Fruit fly (Drosophila melanogaster): Measurements from ENCODE around the gene Dysb.

The Dysb gene

DNA sequence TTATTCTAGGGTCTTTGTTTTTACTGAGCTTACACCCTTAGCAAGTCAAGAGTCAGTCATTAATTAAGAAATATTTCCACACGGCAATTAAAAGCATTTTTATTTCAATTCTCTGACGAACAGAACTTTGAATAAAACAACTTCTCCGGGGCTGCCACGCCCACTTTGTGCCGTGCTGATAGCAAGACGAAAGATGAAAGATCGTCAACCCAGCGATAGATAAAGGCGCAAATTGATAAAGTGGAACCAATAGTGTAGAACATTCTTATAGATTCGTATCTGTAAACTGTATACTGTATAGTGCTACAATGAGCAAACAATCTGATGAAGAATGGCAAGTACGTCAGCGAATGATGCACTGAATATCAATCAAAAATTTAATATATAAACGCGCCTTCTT, 32.6 kb upstream of the Dysb start:
- no peak for TF ChIP-seq CG17801 (GFP tag; optimal IDR thresholded peaks at IDR 0.05; ENCODE audit: partially characterized antibody)

DNA sequence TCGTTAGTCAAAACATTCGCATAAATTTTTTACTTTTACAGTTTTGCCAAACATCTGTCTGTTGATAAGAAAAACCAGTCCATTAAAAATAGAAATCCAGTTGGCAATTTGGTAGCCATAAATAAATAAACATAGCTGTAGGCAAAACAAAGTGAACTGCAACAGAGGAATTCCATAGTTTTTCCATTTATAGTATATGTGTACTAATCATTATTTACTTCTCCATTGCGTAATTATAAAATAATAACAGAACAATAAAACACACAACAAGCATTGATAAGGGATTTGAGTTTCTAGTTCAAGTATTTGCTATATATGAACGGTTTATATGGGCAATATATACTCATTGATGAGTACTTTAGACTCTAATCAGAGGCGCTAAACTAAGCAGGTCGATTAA, 30.9 kb upstream of the Dysb start:
- TF ChIP-seq CG17801 (GFP tag; optimal IDR thresholded peaks at IDR 0.05; ENCODE audit: partially characterized antibody), result no peak

DNA sequence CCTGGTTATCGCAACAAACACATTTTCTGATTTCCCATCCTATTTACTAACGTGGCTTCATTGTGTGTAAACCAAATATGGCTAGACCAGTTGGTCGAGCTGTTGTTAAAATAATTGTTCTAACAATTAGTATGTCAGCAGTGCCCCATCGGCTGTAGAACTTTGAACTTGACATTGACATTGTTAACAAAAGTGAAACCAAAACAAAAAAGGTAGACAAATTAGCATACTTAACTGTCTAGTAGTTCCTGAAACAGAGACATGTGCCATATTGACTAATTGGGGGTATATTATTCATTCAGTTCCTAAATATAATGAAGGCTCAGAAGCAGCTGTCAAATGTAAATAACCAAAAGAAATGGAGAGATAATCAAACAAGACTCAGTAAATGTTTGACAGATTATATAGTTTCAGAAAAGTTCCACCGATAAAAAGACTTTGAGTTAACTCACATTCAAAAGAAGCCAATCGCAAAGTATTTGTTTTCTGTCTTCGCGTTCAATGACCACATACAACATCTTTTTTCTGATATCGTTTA, 29.8 kb upstream of the Dysb start:
- no peak for TF ChIP-seq CG17801 (GFP tag; optimal IDR thresholded peaks at IDR 0.05; ENCODE audit: partially characterized antibody)

DNA sequence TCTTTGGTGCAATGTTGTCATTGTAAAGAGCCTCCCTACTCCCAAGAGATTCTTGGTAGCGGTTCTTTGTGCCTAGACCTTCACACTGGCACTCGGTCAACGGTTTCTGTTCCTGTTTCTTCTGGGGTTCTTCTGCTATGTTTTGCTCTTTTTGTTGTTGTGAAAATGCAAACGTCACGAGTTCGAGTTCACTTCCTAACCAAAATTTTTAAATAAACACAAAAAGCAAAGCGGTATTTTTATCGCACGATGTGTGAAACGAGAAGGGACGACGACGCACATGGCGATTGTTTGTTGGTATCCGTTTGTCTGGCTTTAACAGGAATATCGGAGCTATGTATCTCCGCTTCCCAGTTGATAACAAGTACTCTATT, 27.6 kb upstream of the Dysb start:
- TF ChIP-seq CG17801 (GFP tag; optimal IDR thresholded peaks at IDR 0.05; ENCODE audit: partially characterized antibody), result no peak

DNA sequence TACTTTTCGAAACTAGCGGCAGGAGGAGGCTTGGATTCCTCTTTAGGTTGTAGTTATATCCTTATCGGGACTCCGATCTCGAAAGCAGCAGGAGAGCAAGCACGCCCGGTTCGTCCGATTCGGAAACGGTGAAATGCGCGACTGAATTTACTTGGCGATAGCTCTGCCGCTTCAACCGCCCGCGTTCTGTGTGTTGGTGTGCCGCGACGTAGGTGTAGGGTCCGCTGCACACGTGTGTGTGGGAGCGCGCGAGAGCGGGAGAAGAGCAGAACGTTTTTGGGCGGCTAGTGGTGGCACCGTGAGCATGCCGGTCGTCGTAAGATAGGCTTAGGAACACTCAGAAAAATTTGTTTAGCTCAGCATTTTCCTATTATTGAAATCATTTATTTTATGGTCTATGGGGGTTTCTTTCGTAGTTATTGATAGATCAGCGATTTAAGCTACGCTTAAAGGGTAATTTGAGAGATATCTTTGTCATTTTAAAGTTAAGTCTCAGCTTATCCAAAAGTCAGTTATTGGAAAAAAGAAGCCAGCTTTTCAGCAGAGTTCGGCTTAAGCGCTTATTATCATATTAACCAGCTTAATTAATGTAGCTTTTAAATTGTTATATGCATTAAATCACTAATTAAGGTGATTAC, 27.1 kb upstream of the Dysb start:
- TF ChIP-seq CG17801 (GFP tag; optimal IDR thresholded peaks at IDR 0.05; ENCODE audit: partially characterized antibody), result peak; percentile 66

DNA sequence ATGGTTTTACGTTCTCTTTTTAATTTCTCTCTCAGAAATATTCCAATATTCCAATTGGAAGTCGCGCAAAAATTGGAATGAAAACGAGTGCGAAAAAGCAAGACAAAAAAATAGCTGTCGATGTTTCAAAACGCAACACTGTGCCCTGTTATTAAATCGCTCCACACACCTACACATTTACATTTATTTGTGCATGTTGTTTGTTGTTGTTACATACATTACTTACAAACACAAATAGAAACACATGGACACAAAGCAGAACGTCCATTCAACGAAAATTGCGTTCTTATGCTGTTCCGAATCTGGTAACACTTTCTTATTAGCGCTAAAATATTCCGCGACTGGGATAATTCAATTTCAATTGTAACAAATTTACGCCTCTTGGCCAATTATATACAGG, 26.3 kb upstream of the Dysb start:
- TF ChIP-seq CG17801 (GFP tag; optimal IDR thresholded peaks at IDR 0.05; ENCODE audit: partially characterized antibody), result peak; percentile 18

DNA sequence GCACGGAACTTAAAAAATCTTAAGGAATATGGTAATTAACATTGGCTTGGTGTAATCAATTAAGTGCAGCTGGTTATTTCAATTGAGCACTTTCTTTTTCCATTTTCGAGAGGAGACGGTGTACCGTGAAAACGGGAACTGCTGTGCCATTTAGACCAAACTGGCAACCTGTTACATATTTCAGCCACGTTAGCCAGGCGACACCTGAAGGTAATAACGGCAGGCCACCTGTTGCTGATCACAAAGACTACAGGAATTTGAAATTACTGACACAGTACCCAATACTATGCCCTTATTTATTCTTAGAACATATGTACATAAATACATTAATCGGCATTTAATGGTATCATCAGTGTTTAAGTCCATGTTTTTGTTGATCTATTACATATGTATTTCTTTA, 25.3 kb upstream of the Dysb start:
- TF ChIP-seq CG17801 (GFP tag; optimal IDR thresholded peaks at IDR 0.05; ENCODE audit: partially characterized antibody), result no peak

DNA sequence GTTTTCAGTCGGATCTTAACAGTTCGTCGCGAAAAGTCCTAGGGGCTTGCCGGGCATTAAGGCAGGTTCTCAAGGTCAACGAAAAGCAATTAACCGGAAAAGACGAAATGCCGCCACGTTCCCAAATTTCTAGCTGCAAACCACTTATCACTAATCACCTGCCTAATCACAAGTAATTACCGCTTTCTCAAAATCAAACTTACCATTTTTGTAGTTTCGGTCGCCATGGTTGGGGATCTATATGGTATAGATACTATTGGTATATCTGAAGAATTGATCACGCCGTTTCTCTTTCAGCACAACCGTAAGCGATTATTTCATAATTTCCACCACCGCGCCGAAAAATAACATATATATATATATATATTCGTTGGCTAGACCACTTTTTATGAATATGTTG, 21.7 kb upstream of the Dysb start:
- TF ChIP-seq CG17801 (GFP tag; optimal IDR thresholded peaks at IDR 0.05; ENCODE audit: partially characterized antibody), result no peak

DNA sequence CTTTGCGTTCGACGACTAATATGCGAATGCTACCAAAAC, 21.5 kb upstream of the Dysb start, which contains the start of gene Indy:
Gene Indy, minus strand, starts transcription at position 35 of the 39 bp plus-strand sequence.
- no peak for TF ChIP-seq CG17801 (GFP tag; optimal IDR thresholded peaks at IDR 0.05; ENCODE audit: partially characterized antibody)

DNA sequence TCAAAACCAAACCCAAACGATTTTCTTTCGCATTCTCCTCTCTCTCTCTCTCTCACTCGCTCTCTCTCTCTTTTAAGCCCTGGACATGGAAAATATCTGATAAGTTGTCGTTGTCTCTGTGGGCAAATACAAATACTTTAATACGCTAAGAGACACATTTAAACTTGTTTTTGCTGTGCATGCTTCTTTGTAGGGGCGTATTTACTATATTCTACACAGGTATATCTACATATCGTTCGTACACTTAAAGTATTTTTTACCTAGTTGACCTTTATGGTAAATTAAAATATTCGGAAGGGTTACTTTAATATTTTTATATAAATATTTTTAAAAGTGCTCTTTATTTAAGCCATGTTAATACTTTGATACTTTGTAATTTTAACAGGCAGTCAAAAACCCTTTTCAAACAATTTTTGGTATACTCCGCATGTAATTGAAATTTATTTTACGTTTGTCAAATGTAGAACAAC, 21.3 kb upstream of the Dysb start:
- TF ChIP-seq CG17801 (GFP tag; optimal IDR thresholded peaks at IDR 0.05; ENCODE audit: partially characterized antibody), result no peak

DNA sequence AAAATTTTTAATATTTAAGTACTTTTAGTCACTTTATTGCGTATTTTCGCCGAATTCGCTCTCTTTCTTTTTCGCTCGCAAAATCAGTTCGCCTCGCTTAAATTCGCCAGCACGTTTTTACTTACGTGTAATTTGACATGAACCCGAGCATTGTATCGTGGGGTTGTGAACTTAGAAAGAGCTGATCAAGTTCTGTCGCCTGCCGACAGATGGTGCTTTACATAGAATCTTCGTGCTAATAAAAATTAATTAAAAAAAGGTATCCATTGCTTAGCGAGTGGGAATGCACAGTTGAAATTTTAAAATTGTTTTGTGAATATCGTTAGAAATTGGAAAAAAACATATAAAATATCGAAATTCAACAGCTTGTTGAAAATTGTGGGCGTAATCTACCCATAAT, 19.1 kb upstream of the Dysb start:
- peak; percentile 36 for TF ChIP-seq CG17801 (GFP tag; optimal IDR thresholded peaks at IDR 0.05; ENCODE audit: partially characterized antibody)

DNA sequence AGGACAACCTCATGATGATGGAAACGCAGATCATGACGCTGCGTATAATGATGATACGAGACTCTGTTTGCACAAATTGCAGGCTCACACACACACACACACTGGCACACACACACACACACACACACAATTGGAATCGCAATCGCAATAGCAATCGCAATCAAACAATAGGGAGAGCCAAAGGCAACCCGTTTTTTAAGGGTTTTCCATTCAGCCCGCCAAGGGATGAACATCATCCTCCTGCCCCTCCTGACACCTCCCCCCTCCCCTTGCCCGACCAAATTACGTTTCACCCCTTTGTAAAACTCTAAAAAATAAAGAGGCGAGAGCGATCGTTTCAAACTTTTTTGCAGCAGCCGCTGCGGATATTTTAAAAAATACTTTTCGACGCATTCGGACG, 15.3 kb upstream of the Dysb start:
- TF ChIP-seq CG17801 (GFP tag; optimal IDR thresholded peaks at IDR 0.05; ENCODE audit: partially characterized antibody), result no peak

DNA sequence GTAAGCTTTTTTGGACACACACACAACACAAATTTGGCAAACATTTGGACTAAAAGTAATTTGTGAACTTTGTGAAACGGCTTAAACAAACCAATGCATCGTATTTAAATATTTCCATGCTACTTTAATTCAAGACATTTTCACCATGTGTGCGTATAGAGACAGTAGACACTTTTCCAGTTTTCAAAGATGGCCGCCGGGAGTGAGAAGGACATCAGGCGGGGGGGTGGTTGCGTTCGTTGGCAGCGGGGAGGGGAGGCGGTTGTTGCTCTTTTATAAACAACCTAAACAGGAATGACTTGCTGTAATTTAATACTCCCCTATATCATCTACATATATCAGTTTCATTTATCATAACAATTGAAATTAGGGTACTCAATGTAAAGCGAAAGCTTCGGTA, 14.1 kb upstream of the Dysb start:
- TF ChIP-seq CG17801 (GFP tag; optimal IDR thresholded peaks at IDR 0.05; ENCODE audit: partially characterized antibody), result no peak

DNA sequence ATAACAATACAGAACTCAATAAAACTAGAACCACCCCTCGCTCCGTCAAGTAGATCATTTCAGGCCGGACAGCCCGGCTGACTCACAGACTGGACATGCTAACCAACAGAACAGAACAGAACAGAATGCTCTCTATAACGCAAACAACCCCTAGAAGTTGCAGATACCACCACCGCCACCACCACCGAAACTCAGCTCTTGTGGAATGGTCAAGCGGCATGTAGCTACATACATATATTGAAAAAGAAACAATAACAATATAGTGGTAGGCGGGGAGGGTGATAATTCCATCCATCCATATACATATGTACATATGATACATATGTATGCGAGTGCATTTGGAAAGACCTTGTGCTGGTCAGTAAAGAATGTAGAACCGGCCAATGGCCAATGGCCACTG, 13.2 kb upstream of the Dysb start:
- no peak for TF ChIP-seq CG17801 (GFP tag; optimal IDR thresholded peaks at IDR 0.05; ENCODE audit: partially characterized antibody)

DNA sequence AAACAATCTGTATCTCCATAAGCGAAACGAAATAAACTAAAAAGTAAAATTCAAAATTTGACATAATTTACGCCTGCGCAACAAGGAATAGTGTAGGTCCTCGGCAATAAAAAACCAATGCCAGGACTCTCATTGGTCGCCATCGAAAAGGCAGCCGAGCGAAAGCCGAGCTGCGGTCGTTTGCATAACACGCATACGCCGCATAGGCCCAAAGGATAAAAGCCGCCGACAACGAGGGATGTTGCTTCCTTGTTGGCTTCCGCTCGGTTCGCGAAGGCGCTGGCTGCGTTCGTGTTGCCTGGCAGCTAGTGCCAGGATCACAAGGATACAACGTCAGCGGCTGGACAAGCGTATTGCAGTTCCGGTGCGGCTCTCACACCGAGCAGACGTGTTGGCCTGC, 7.1 kb upstream of the Dysb start:
- no peak for TF ChIP-seq CG17801 (GFP tag; optimal IDR thresholded peaks at IDR 0.05; ENCODE audit: partially characterized antibody)

DNA sequence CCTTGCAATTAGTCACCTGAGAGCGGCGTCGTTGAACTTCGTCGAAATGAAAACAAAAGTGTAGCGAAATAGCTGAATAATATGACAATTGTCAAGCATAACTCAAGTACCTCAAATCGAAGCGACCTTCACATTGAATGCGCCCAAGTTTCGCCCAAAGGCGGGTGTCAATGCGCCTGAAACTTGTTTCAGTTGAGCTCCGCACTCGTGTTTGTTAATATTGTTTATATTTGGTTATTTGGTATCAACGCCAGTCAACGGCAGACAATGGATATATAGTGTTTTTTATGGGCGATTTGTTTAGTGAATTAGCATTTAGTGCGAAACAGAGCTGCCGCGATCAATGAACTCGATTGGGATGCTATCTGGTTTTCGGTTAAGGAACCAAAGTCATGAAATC, 5.7 kb upstream of the Dysb start:
- no peak for TF ChIP-seq CG17801 (GFP tag; optimal IDR thresholded peaks at IDR 0.05; ENCODE audit: partially characterized antibody)

DNA sequence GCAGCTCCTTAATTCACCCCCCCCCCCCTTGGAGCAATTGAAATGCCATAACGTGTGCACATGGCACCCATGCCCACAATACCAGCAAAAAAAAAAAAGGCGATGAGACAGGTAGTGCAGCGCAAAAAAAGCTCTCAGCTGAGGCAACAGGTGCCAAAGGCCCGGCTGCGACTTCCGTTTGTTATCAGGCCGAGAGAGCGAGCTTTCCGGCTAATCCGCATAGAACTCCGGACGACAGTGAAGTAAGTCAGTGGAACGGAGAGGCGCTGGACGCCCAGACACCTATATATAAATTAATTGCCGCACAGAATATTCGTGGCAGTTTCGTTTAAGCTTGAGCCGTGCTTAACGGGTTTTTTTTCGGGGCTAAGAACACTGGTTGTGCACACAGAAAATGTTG, 4.2 kb upstream of the Dysb start, which contains the start of gene CG6865:
Gene CG6865, plus strand, starts transcription at position 321 of the 400 bp plus-strand sequence.
- no peak for TF ChIP-seq CG17801 (GFP tag; optimal IDR thresholded peaks at IDR 0.05; ENCODE audit: partially characterized antibody)
